Fruit fly (Drosophila melanogaster): ENCODE data around the gene CG3106.

The CG3106 gene

dm6 chrX:9641184-9641772, 21.4 kb downstream of the CG3106 start:
- peak; percentile 51; the same call in 1 of the 3 replicates for TF ChIP-seq CG4496 (GFP tag; IDR thresholded peaks at IDR 0.05)
- TF ChIP-seq CG12605 (GFP tag; IDR thresholded peaks at IDR 0.05): no peak
- no peak for TF ChIP-seq Ets98B (GFP tag; IDR thresholded peaks at IDR 0.05)

DNA sequence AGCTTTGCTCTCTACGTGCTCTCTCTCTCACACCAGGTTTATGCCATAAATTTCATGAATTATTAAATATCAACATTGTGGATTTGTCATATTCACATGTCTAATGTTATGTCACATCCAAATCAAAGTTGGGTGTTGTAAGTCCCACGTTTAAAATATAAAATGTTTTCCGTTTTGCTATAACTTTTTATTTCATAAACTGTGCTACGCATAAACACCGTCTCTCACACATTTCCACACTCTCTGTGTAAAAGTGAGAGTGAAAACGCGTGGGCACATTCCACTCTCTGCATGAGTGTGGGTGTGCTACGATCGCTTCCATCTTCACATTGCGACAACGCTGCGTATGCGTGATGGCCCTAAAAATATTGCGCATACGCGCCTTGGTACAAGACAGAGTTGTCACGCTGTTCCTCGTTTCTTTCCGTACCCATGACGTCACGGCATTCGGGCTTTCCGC, 22.0 kb downstream of the CG3106 start:
- TF ChIP-seq CG9948 (tag; optimal IDR thresholded peaks at IDR 0.05) (peak; percentile 72), CG14655 (GFP tag; optimal IDR thresholded peaks at IDR 0.05) (peak; percentile 86), CG12605 (GFP tag; IDR thresholded peaks at IDR 0.05) (peak; percentile 95), D1 (tag; optimal IDR thresholded peaks at IDR 0.05) (peak; percentile 18), CG17806 (tag; optimal IDR thresholded peaks at IDR 0.05) (peak; percentile 80), CG15710 (tag; optimal IDR thresholded peaks at IDR 0.05) (peak; percentile 89), CG32121 (GFP tag; IDR thresholded peaks at IDR 0.05) (peak; percentile 96), fd96Ca (GFP tag; IDR thresholded peaks at IDR 0.05) (peak; percentile 92), Pif1A (GFP tag; optimal IDR thresholded peaks at IDR 0.05) (peak; percentile 93), CG34367 (tag; optimal IDR thresholded peaks at IDR 0.05) (peak; percentile 86), CG4496 (GFP tag; IDR thresholded peaks at IDR 0.05) (peak; percentile 97), Ets98B (GFP tag; IDR thresholded peaks at IDR 0.05) (peak; percentile 97), CG10348 (GFP tag; IDR thresholded peaks at IDR 0.05) (peak; percentile 56; the same call in 1 of the 2 replicates), CG13204 (GFP tag; optimal IDR thresholded peaks at IDR 0.05) (peak; percentile 65), rn (GFP tag; IDR thresholded peaks at IDR 0.05) (peak; percentile 75), Pif1B (GFP tag; optimal IDR thresholded peaks at IDR 0.05) (peak; percentile 91), CG8159 (tag; optimal IDR thresholded peaks at IDR 0.05) (peak; percentile 89), CG8301 (tag; optimal IDR thresholded peaks at IDR 0.05) (peak; percentile 89), EcR (GFP tag; optimal IDR thresholded peaks at IDR 0.05) (peak; percentile 32), gl (tag; optimal IDR thresholded peaks at IDR 0.05) (peak; percentile 77), Snoo (tag; optimal IDR thresholded peaks at IDR 0.05) (peak; percentile 92)

- TF ChIP-seq CG15710 (tag; optimal IDR thresholded peaks at IDR 0.05) (no peak), fd96Ca (GFP tag; IDR thresholded peaks at IDR 0.05) (peak; percentile 43; the same call in 1 of the 3 replicates), gl (tag; optimal IDR thresholded peaks at IDR 0.05) (no peak), Ets98B (GFP tag; IDR thresholded peaks at IDR 0.05) (peak; percentile 21; the same call in 1 of the 2 replicates), CG32121 (GFP tag; IDR thresholded peaks at IDR 0.05) (peak; percentile 29; the same call in 1 of the 2 replicates), Pif1B (GFP tag; optimal IDR thresholded peaks at IDR 0.05) (no peak), EcR (GFP tag; optimal IDR thresholded peaks at IDR 0.05) (no peak), D1 (tag; optimal IDR thresholded peaks at IDR 0.05) (no peak), CG10348 (GFP tag; IDR thresholded peaks at IDR 0.05) (no peak), CG8301 (tag; optimal IDR thresholded peaks at IDR 0.05) (no peak), Pif1A (GFP tag; optimal IDR thresholded peaks at IDR 0.05) (no peak), CG12605 (GFP tag; IDR thresholded peaks at IDR 0.05) (peak; percentile 47), CG34367 (tag; optimal IDR thresholded peaks at IDR 0.05) (no peak), CG4496 (GFP tag; IDR thresholded peaks at IDR 0.05) (no peak; the same call in 2 of the 3 replicates), CG9948 (tag; optimal IDR thresholded peaks at IDR 0.05) (no peak), CG14655 (GFP tag; optimal IDR thresholded peaks at IDR 0.05) (peak; percentile 41)
These were observed 23.7 kb downstream of the CG3106 start for dm6 chrX:9638927-9639420.

DNA sequence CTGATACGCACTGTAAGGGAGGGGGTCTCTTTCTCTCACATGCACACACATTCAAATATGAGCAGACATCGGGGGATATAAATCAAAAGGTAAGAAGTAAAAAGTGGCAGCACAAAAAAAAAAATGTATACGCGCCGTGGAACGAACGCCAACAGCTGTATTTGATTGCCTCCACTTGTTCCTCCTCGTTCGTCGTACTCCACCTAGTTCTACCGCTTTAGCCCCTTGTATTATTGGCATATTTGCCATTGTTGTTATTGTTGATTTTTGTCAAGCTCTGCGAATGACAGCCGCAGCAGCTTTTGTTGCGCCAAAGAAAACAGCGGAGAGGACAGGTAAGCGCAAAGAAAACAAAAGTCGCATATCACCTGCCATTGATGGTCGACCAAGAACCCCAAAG, 25.9 kb downstream of the CG3106 start:
- TF ChIP-seq Pif1B (GFP tag; optimal IDR thresholded peaks at IDR 0.05) (no peak), Pif1A (GFP tag; optimal IDR thresholded peaks at IDR 0.05) (peak; percentile 8)

DNA sequence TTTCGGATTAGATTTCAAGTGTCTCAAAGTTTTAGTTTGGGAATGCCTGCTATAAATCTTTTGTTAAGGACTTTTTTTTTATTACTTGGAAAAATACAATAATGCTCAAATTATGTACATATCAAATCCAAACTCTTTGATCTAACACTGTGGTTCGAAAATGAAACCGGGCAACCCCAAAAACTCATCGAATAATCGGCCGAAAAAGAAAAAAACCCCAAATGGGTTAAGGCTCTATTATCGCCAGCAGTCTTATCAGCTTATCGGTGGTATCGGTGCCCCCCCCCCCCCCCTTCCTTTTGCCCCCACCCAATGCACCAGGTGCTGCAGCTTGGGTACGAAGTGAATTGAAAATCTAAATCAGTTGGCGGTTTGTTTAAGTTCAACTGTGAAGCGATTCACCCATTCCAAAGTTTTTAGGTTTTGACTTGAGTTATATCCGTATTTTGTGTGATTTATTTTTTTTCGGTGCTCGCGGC, 45.1 kb downstream of the CG3106 start:
- TF ChIP-seq rn (GFP tag; IDR thresholded peaks at IDR 0.05) (no peak), D1 (tag; optimal IDR thresholded peaks at IDR 0.05) (no peak), CG10348 (GFP tag; IDR thresholded peaks at IDR 0.05) (no peak), CG14655 (GFP tag; optimal IDR thresholded peaks at IDR 0.05) (no peak), CG9948 (tag; optimal IDR thresholded peaks at IDR 0.05) (no peak), Pif1A (GFP tag; optimal IDR thresholded peaks at IDR 0.05) (no peak)

- TF ChIP-seq CG9948 (tag; optimal IDR thresholded peaks at IDR 0.05): no peak
- peak; percentile 5 for TF ChIP-seq Snoo (tag; optimal IDR thresholded peaks at IDR 0.05)
These were observed 47.2 kb downstream of the CG3106 start for dm6 chrX:9615471-9615870.

Measured in whole organism, pupa.